Worm (Caenorhabditis elegans) whole organism, midembryonic: ENCODE measurements around the gene dnj-26.

Experiments
- T22C8.4 ChIP-seq: fragments of 200-800 bp; sonication (Bioruptor generic); IDR thresholded peaks from 2 replicates; pipeline ENCODE4 v1.3.6; 2022; ENCODE audit warnings: missing genetic modification characterization, missing compliant biosample characterization
- ref-1 ChIP-seq: fragments of 200-800 bp; sonication (Bioruptor generic); conservative IDR thresholded peaks from 2 replicates; pipeline ENCODE4 v1.3.6; 2022; ENCODE audit warnings: missing genetic modification reagents, missing genetic modification characterization, missing compliant biosample characterization
- ztf-23 ChIP-seq: fragments of 200-800 bp; sonication (Bioruptor generic); IDR thresholded peaks from 2 replicates; pipeline ENCODE4 v1.3.6; 2022; ENCODE audit warnings: missing genetic modification reagents, missing genetic modification characterization, missing compliant biosample characterization

DNA sequence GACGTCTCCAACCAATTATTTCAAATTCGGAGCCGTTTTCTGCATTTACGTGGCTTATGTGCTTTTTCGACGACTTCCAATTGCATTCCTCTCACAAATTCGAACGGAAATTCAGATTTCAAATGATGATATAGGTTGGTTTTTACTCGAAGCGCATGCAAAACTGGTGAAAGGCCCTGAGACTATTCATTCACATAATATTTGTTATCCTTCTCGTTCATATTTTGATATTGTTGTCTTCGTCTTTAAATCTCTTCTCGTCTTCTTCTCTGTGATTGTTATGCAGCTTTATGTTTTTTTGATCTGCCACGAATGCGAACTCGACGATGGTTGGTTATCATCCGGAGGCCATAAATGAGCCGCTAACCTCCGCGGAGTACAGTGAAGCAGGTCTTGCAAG is 30.4 kb upstream of the dnj-26 start, which contains the start of gene hpo-12:
- TF ChIP-seq T22C8.4 (GFP tag; lab: Robert Waterston, UW) (no peak), ref-1 (GFP tag; lab: Robert Waterston, UW) (no peak), ztf-23 (no peak)
